Worm (Caenorhabditis elegans) whole organism, L1 larva: Measurements from ENCODE around the gene Y48B6A.13.
A peak's percentile ranks its signal among the peaks of the same experiment; 100 is the strongest.

ENCODE experiments used
- C34B4.2 ChIP-seq: sonication (generic microtip); optimal IDR thresholded peaks from 2 replicates; lab custom pipeline; 2017; ENCODE audit warnings: mild to moderate bottlenecking, missing genetic modification characterization, missing compliant biosample characterization
- F16B12.6 ChIP-seq: fragments of 150-350 bp; optimal IDR thresholded peaks from 2 replicates; lab custom pipeline; 2014; ENCODE audit warnings: missing biosample characterization, missing genetic modification characterization
- alr-1 ChIP-seq: fragments of 200-800 bp; sonication (Bioruptor generic); optimal IDR thresholded peaks from 2 replicates; lab custom pipeline; 2018; ENCODE audit warnings: borderline replicate concordance, mild to moderate bottlenecking, missing genetic modification characterization, missing compliant biosample characterization
- aly-2 ChIP-seq: fragments of 150-350 bp; optimal IDR thresholded peaks from 2 replicates; lab custom pipeline; 2014; ENCODE audit warnings: missing biosample characterization, missing genetic modification characterization
- ama-1 ChIP-seq: fragments of 150-350 bp; optimal IDR thresholded peaks from 2 replicates; lab custom pipeline; 2014
- blmp-1 ChIP-seq: fragments of 150-350 bp; optimal IDR thresholded peaks from 2 replicates; lab custom pipeline; 2014; ENCODE audit warnings: missing biosample characterization, missing genetic modification characterization
- ceh-63 ChIP-seq: fragments of 200-800 bp; sonication (Bioruptor generic); optimal IDR thresholded peaks from 2 replicates; lab custom pipeline; 2018; ENCODE audit warnings: mild to moderate bottlenecking, missing genetic modification characterization, missing compliant biosample characterization
- ceh-8 ChIP-seq: fragments of 200-800 bp; sonication (Bioruptor generic); optimal IDR thresholded peaks from 2 replicates; lab custom pipeline; 2018; ENCODE audit warnings: mild to moderate bottlenecking, missing genetic modification characterization, moderate library complexity, missing compliant biosample characterization
- ceh-82 ChIP-seq, 3 experiments: fragments of 150-350 bp in 1 of 3; sonication (generic microtip) in 2 of 3; optimal IDR thresholded peaks; 2 replicates each; lab custom pipeline; 2014 to 2017; ENCODE audit warnings: missing biosample characterization in 3 of 3, missing genetic modification characterization in 3 of 3
- ceh-88 ChIP-seq: fragments of 200-800 bp; sonication (Bioruptor generic); IDR thresholded peaks from 2 replicates; pipeline ENCODE4 v1.3.6; 2022; ENCODE audit warnings: missing genetic modification characterization, missing compliant biosample characterization
- ceh-90 ChIP-seq: sonication (generic microtip); optimal IDR thresholded peaks from 2 replicates; lab custom pipeline; 2016; ENCODE audit warnings: missing genetic modification characterization, missing compliant biosample characterization
- dpl-1 ChIP-seq, 3 experiments: fragments of 150-350 bp in 2 of 3; sonication (generic microtip) in 1 of 3; optimal IDR thresholded peaks; 2 replicates each; lab custom pipeline; 2014 to 2017; ENCODE audit warnings: missing biosample characterization in 3 of 3, missing genetic modification characterization in 3 of 3, missing genetic modification reagents in 3 of 3
- dsc-1 ChIP-seq: sonication (generic microtip); optimal IDR thresholded peaks from 2 replicates; lab custom pipeline; 2016; ENCODE audit warnings: mild to moderate bottlenecking, missing genetic modification characterization, missing compliant biosample characterization
- egl-13 ChIP-seq: sonication (generic microtip); optimal IDR thresholded peaks from 2 replicates; lab custom pipeline; 2016; ENCODE audit warnings: missing genotype, missing genetic modification reagents, missing genetic modification characterization, missing compliant biosample characterization
- elt-2 ChIP-seq: sonication (generic microtip); optimal IDR thresholded peaks from 2 replicates; lab custom pipeline; 2016; ENCODE audit warnings: missing genetic modification characterization, mild to moderate bottlenecking, inconsistent platforms, missing compliant biosample characterization, missing genetic modification reagents
- ets-5 ChIP-seq: fragments of 200-800 bp; sonication (Bioruptor generic); IDR thresholded peaks from 2 replicates; pipeline ENCODE4 v1.3.6; 2022; ENCODE audit warnings: missing genetic modification characterization, missing compliant biosample characterization
- fkh-10 ChIP-seq: sonication (generic microtip); optimal IDR thresholded peaks from 2 replicates; lab custom pipeline; 2017; ENCODE audit warnings: missing biosample characterization, missing genetic modification reagents, missing genetic modification characterization
- fkh-4 ChIP-seq: sonication (generic microtip); optimal IDR thresholded peaks from 2 replicates; lab custom pipeline; 2016; ENCODE audit warnings: missing compliant biosample characterization, missing genetic modification characterization, borderline replicate concordance
- fos-1 ChIP-seq: fragments of 150-350 bp; optimal IDR thresholded peaks from 2 replicates; lab custom pipeline; 2014; ENCODE audit warnings: missing biosample characterization, missing genetic modification characterization
- grh-1 ChIP-seq: fragments of 200-800 bp; sonication (Bioruptor generic); IDR thresholded peaks from 2 replicates; pipeline ENCODE4 v1.3.6; 2022; ENCODE audit warnings: missing genetic modification reagents, missing genetic modification characterization, missing compliant biosample characterization
- hlh-17 ChIP-seq: fragments of 200-800 bp; sonication (Bioruptor generic); optimal IDR thresholded peaks from 2 replicates; lab custom pipeline; 2018; ENCODE audit warnings: missing genetic modification characterization, mild to moderate bottlenecking, missing compliant biosample characterization, moderate library complexity, borderline replicate concordance
- hlh-4 ChIP-seq: sonication (generic microtip); optimal IDR thresholded peaks from 2 replicates; lab custom pipeline; 2016; ENCODE audit warnings: mild to moderate bottlenecking, missing genetic modification characterization, missing compliant biosample characterization
- hpl-2 ChIP-seq: fragments of 150-350 bp; optimal IDR thresholded peaks from 2 replicates; lab custom pipeline; 2014; ENCODE audit warnings: missing biosample characterization, missing genetic modification reagents, missing genetic modification characterization
- irx-1 ChIP-seq: sonication (generic microtip); optimal IDR thresholded peaks from 2 replicates; lab custom pipeline; 2016; ENCODE audit warnings: missing genetic modification characterization, missing compliant biosample characterization
- jun-1 ChIP-seq: fragments of 150-350 bp; optimal IDR thresholded peaks from 2 replicates; lab custom pipeline; 2014; ENCODE audit warnings: missing biosample characterization, missing genetic modification reagents, missing genetic modification characterization
- lin-39 ChIP-seq: fragments of 150-350 bp; optimal IDR thresholded peaks from 2 replicates; lab custom pipeline; 2014; ENCODE audit warnings: missing biosample characterization, missing genetic modification reagents, missing genetic modification characterization
- lsy-2 ChIP-seq, 2 experiments: fragments of 150-350 bp; optimal IDR thresholded peaks; 2 replicates each; lab custom pipeline; 2014; ENCODE audit warnings: missing biosample characterization in 2 of 2, missing genetic modification characterization in 2 of 2
- nhr-11 ChIP-seq: fragments of 150-350 bp; optimal IDR thresholded peaks from 2 replicates; lab custom pipeline; 2014; ENCODE audit warnings: missing biosample characterization, missing genetic modification characterization
- nhr-12 ChIP-seq: sonication (generic microtip); optimal IDR thresholded peaks from 2 replicates; lab custom pipeline; 2017; ENCODE audit warnings: missing biosample characterization, missing genetic modification characterization
- nhr-19 ChIP-seq: fragments of 200-800 bp; sonication (Bioruptor generic); conservative IDR thresholded peaks from 2 replicates; pipeline ENCODE4 v1.3.6; 2022; ENCODE audit warnings: missing genetic modification characterization, missing compliant biosample characterization
- nhr-20 ChIP-seq: sonication (generic microtip); optimal IDR thresholded peaks from 2 replicates; lab custom pipeline; 2016; ENCODE audit warnings: mild to moderate bottlenecking, missing genetic modification characterization, missing compliant biosample characterization
- nhr-237 ChIP-seq: fragments of 150-350 bp; optimal IDR thresholded peaks from 2 replicates; lab custom pipeline; 2014; ENCODE audit warnings: missing biosample characterization, missing genetic modification characterization
- nhr-28 ChIP-seq: fragments of 150-350 bp; optimal IDR thresholded peaks from 2 replicates; lab custom pipeline; 2014; ENCODE audit warnings: missing biosample characterization, missing genetic modification characterization
- nhr-71 ChIP-seq: sonication (generic microtip); optimal IDR thresholded peaks from 2 replicates; lab custom pipeline; 2016; ENCODE audit warnings: mild to moderate bottlenecking, missing genetic modification characterization, moderate library complexity, missing compliant biosample characterization
- nhr-77 ChIP-seq: fragments of 150-350 bp; optimal IDR thresholded peaks from 2 replicates; lab custom pipeline; 2014; ENCODE audit warnings: missing biosample characterization, missing genetic modification characterization
- nhr-85 ChIP-seq: sonication (generic microtip); peaks from one replicate; lab custom pipeline; 2016; ENCODE audit warnings: missing genetic modification characterization, inconsistent platforms, missing compliant biosample characterization
- nhr-90 ChIP-seq: sonication (generic microtip); optimal IDR thresholded peaks from 2 replicates; lab custom pipeline; 2016; ENCODE audit warnings: mild to moderate bottlenecking, missing genetic modification characterization, missing compliant biosample characterization; ENCODE audit not compliant: poor library complexity
- pqm-1 ChIP-seq: sonication (generic microtip); optimal IDR thresholded peaks from 3 replicates; lab custom pipeline; 2017; ENCODE audit warnings: missing biosample characterization, missing genetic modification characterization
- rnt-1 ChIP-seq: sonication (generic microtip); optimal IDR thresholded peaks from 2 replicates; lab custom pipeline; 2016; ENCODE audit warnings: mild to moderate bottlenecking, missing genetic modification characterization, moderate library complexity, missing compliant biosample characterization
- snu-23 ChIP-seq: sonication (generic microtip); optimal IDR thresholded peaks from 2 replicates; lab custom pipeline; 2016; ENCODE audit warnings: missing genetic modification characterization, missing compliant biosample characterization
- sptf-1 ChIP-seq: fragments of 150-350 bp; optimal IDR thresholded peaks from 2 replicates; lab custom pipeline; 2014; ENCODE audit warnings: missing biosample characterization, missing genetic modification characterization
- sup-37 ChIP-seq: fragments of 200-800 bp; sonication (Bioruptor generic); optimal IDR thresholded peaks from 2 replicates; lab custom pipeline; 2018; ENCODE audit warnings: mild to moderate bottlenecking, missing genetic modification characterization, missing compliant biosample characterization
- tlp-1 ChIP-seq: fragments of 150-350 bp; optimal IDR thresholded peaks from 2 replicates; lab custom pipeline; 2014; ENCODE audit warnings: missing biosample characterization, missing genetic modification characterization
- unc-130 ChIP-seq: fragments of 150-350 bp; optimal IDR thresholded peaks from 2 replicates; lab custom pipeline; 2017; ENCODE audit warnings: missing biosample characterization, missing genetic modification characterization, inconsistent platforms
- vab-15 ChIP-seq: sonication (generic microtip); optimal IDR thresholded peaks from 2 replicates; lab custom pipeline; 2017; ENCODE audit warnings: missing genotype, mild to moderate bottlenecking, missing genetic modification characterization, missing compliant biosample characterization
- xbp-1 ChIP-seq: sonication (generic microtip); optimal IDR thresholded peaks from 2 replicates; lab custom pipeline; 2016; ENCODE audit warnings: missing genetic modification characterization, missing compliant biosample characterization
- zip-4 ChIP-seq: fragments of 200-800 bp; sonication (Bioruptor generic); optimal IDR thresholded peaks from 2 replicates; lab custom pipeline; 2018; ENCODE audit warnings: mild to moderate bottlenecking, missing genetic modification characterization, moderate library complexity, missing compliant biosample characterization

The Y48B6A.13 gene

DNA sequence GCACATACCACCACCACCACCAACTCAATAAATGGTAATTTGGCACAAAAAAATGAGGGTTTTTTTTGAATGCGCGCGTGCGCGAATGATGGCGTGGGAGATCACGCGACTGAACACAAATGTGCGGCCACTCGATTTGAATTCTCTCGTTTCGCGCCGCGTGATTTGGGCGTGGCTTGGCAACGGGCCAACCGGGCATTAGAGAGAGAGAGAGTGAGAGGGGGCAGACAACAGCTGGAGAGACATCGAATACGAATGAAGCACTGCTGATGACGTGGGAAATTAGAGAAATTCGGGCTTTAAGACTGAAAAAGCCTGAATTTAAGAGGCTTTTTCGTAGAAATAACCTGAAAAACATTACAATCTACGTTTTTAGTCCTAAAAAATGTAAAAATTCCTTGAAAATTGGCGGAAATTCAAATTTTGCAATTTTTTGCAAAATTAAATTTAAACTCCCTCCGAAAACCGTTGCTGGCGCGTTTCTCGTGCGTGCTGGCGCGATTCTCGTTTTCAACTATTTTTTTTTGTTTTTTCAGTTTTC is 25.4 kb upstream of the Y48B6A.13 start (continued):
- peak; percentile 63 for TF ChIP-seq fos-1
- TF ChIP-seq ets-5 (GFP tag; lab: Robert Waterston, UW), result no peak
- no peak for TF ChIP-seq sptf-1 (tag; lab: Kevin White, UChicago)
- TF ChIP-seq ceh-88, result peak; percentile 86
- TF ChIP-seq F16B12.6 (tag; lab: Kevin White, UChicago), result peak; percentile 54
- TF ChIP-seq C34B4.2 (tag; lab: Kevin White, UChicago), result no peak
- no peak for TF ChIP-seq hlh-4 (tag; lab: Kevin White, UChicago)
- peak; percentile 81 for TF ChIP-seq hpl-2 (GFP tag; lab: Kevin White, UChicago)
- peak; percentile 71 for TF ChIP-seq grh-1
- TF ChIP-seq fkh-10 (GFP tag; lab: Kevin White, UChicago), result peak; percentile 40
- TF ChIP-seq nhr-12 (tag; lab: Kevin White, UChicago), result no peak
- peak; percentile 85 for TF ChIP-seq blmp-1
- TF ChIP-seq nhr-20 (tag; lab: Kevin White, UChicago), result peak; percentile 96
- TF ChIP-seq lin-39, result peak; percentile 71
- peak; percentile 54 for TF ChIP-seq vab-15 (tag; lab: Kevin White, UChicago)
- TF ChIP-seq nhr-237, result peak; percentile 50
- peak; percentile 96 to 97 (median 96) for TF ChIP-seq dpl-1 (GFP tag; optimal IDR thresholded peaks at IDR 0.05; lab: Kevin White, UChicago)
- TF ChIP-seq nhr-90, result peak; percentile 95
- peak; percentile 77 to 87 for TF ChIP-seq lsy-2 (tag; optimal IDR thresholded peaks at IDR 0.05; lab: Kevin White, UChicago)
- no peak for TF ChIP-seq tlp-1 (tag; lab: Kevin White, UChicago)
- TF ChIP-seq elt-2 (tag; lab: Kevin White, UChicago), result peak; percentile 82
- peak; percentile 48 for TF ChIP-seq aly-2 (tag; lab: Kevin White, UChicago)
- TF ChIP-seq ama-1, result peak; percentile 85
- peak; percentile 90 for TF ChIP-seq xbp-1 (tag; lab: Kevin White, UChicago)
- TF ChIP-seq nhr-85 (tag; lab: Kevin White, UChicago), result peak; percentile 98
- TF ChIP-seq nhr-77, result peak; percentile 88
- peak; percentile 36 for TF ChIP-seq fkh-4 (tag; lab: Kevin White, UChicago)
- TF ChIP-seq alr-1 (tag; lab: Kevin White, UChicago), result no peak
- peak; percentile 97 for TF ChIP-seq dsc-1
- TF ChIP-seq unc-130 (tag; lab: Kevin White, UChicago), result peak; percentile 61
- no peak for TF ChIP-seq nhr-28 (tag; lab: Kevin White, UChicago)
- TF ChIP-seq hlh-17 (GFP tag; lab: Kevin White, UChicago), result no peak
- TF ChIP-seq zip-4 (GFP tag; lab: Kevin White, UChicago), result peak; percentile 82
- peak; percentile 88 for TF ChIP-seq nhr-19 (GFP tag; lab: Robert Waterston, UW)
- TF ChIP-seq ceh-90 (tag; lab: Kevin White, UChicago), result peak; percentile 64
- peak; percentile 76 to 85 (median 81) for TF ChIP-seq ceh-82 (tag; optimal IDR thresholded peaks at IDR 0.05; lab: Kevin White, UChicago)
- peak; percentile 88 for TF ChIP-seq jun-1 (tag; lab: Kevin White, UChicago)
- TF ChIP-seq nhr-11 (tag; lab: Kevin White, UChicago), result peak; percentile 15
- no peak for TF ChIP-seq pqm-1 (tag; lab: Kevin White, UChicago)
- peak; percentile 92 for TF ChIP-seq irx-1 (tag; lab: Kevin White, UChicago)
- peak; percentile 92 for TF ChIP-seq rnt-1
- TF ChIP-seq sup-37 (GFP tag; lab: Kevin White, UChicago), result peak; percentile 72
- peak; percentile 93 for TF ChIP-seq egl-13
- peak; percentile 95 for TF ChIP-seq snu-23 (GFP tag; lab: Kevin White, UChicago)
- no peak for TF ChIP-seq ceh-63 (GFP tag; lab: Kevin White, UChicago)
- TF ChIP-seq nhr-71, result peak; percentile 98
- TF ChIP-seq ceh-8 (GFP tag; lab: Kevin White, UChicago), result peak; percentile 25
